Worm (Caenorhabditis elegans): Measurements from ENCODE around the gene C07E3.3.

DNA sequence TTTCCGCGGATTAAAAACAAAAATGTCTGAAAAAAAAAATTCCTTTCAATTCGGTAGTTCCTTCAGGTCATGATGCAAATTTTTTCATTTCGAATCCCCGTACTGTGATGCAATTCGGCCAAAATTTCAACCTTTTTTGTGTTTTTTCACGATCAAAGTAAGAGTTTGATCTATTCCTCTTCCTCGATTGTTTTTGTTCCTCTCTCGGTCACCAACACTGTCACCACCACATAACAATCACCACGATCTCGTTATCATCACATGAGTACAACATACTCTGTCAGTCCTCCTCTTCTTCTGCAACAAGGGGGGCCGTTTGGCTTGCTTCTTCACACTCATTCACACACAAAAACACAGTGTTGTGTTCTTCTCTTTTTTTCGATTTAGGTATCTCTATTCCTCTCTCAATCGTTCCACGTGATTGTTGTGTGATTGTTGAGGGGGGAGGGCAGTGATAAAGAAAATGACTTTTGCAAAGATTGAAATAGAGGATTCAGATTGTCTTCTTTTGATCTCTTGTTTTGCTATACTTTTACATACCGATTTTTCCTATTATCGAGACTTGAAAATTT is 33.0 kb upstream of the C07E3.3 start:
- TF ChIP-seq unc-62 (GFP tag; optimal IDR thresholded peaks at IDR 0.05), result no peak
- no peak for TF ChIP-seq rec-8 (tag; optimal IDR thresholded peaks at IDR 0.05)
- no peak for TF ChIP-seq rpc-1 (optimal IDR thresholded peaks at IDR 0.05)
- TF ChIP-seq rpc-1 (tag; optimal IDR thresholded peaks at IDR 0.05), result no peak
- TF ChIP-seq ama-1 (optimal IDR thresholded peaks at IDR 0.05), result no peak
- TF ChIP-seq ama-1 (GFP tag; optimal IDR thresholded peaks at IDR 0.05), result no peak
- TF ChIP-seq Y53F4B.3 (GFP tag; IDR thresholded peaks at IDR 0.05), result no peak
- no peak for TF ChIP-seq ceh-100 (GFP tag; IDR thresholded peaks at IDR 0.05)
- TF ChIP-seq mxl-1 (tag; optimal IDR thresholded peaks at IDR 0.05), result no peak

Data from whole organism, young adult.